Worm (Caenorhabditis elegans) whole organism, L4/young adult: Measurements from ENCODE around the gene R11G11.16.

Experiments used
- W03F9.2 ChIP-seq: fragments of 150-350 bp; optimal IDR thresholded peaks from 2 replicates; lab custom pipeline; 2014; ENCODE audit warnings: missing biosample characterization, missing genetic modification characterization
- dao-5 ChIP-seq: sonication (generic microtip); optimal IDR thresholded peaks from 2 replicates; lab custom pipeline; 2016; ENCODE audit warnings: missing genotype, missing genetic modification characterization, moderate library complexity, missing compliant biosample characterization
- him-1 ChIP-seq: sonication (generic microtip); optimal IDR thresholded peaks from 2 replicates; lab custom pipeline; 2016; ENCODE audit warnings: missing genotype, missing genetic modification reagents, missing genetic modification characterization, missing compliant biosample characterization

DNA sequence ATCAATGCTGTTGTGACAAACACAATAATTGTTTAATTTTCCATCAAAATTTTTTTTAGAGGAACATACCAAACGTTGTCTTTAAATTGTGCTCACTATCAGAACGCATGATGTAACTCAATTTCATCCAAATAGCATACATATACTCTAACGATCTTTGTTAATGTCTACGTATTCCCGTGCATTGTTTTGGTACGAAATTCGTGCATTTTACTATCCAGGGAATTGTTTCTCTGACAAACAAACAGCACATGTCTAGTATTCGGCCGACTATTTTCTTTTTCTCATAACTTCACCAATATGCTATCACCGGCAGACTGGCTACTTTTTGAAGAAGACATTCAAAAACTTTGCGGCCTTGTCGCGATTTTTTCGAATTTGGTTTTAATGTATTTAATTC lies 33.5 kb downstream of the R11G11.16 start, which contains the start of gene str-196:
- TF ChIP-seq him-1 (no peak), W03F9.2 (tag; lab: Kevin White, UChicago) (no peak), dao-5 (tag; lab: Kevin White, UChicago) (no peak)
